Fruit fly (Drosophila melanogaster): ENCODE measurements around the gene rsh.

rsh gene

DNA sequence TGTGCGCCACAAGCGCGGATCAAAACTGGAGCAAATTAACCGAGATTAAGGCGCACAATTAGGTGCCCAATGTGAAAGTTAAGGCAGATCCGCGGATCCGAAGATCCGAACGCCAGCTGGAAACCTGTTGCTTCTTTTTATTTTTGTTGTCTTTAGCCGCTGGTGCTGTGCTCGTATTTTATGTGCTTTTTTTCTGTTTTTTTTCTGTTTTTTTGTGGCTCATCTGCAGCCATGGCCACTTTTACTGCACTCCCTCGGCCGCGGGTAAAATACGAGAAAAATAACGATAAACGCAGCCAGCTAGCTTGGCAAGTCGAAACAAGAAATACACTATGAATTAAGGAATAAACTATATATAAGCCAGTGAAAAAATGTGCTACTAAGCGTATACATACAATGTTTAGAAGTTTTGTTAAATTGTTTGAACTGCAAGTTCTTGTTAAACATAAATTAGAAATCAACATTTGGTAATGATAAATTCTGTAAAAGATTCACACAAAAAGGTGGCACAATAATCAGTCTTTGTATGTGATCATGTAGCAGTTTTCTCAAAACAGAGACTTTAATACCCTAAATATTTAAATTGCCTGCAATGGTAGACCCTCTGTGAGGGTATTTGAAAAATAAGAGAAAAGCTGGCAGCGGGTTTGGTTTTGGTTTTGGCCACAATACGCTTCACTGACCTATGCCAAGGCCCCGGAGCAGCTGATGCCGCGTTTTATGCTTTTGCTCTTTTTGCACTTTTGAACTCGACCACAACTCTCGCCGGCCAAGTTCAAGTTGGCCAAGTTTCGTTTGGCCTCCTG lies 128.2 kb downstream of the rsh start:
- TF ChIP-seq lab (GFP tag; optimal IDR thresholded peaks at IDR 0.05), result no peak
- TF ChIP-seq Jarid2 (GFP tag; optimal IDR thresholded peaks at IDR 0.05), result no peak
- no peak for TF ChIP-seq wdn (GFP tag; IDR thresholded peaks at IDR 0.05)
- no peak for TF ChIP-seq nau (GFP tag; optimal IDR thresholded peaks at IDR 0.05)
- TF ChIP-seq bsh (GFP tag; optimal IDR thresholded peaks at IDR 0.05), result peak in 1 of 2 experiments; percentile 7
- TF ChIP-seq H2.0 (GFP tag; IDR thresholded peaks at IDR 0.05), result no peak
- no peak for TF ChIP-seq Chrac-16 (GFP tag; optimal IDR thresholded peaks at IDR 0.05)
- TF ChIP-seq CG7839 (tag; optimal IDR thresholded peaks at IDR 0.05), result peak; percentile 5
- TF ChIP-seq gem (tag; optimal IDR thresholded peaks at IDR 0.05), result peak; percentile 21
- peak; percentile 66 for TF ChIP-seq sens (GFP tag)
- TF ChIP-seq stwl (tag; optimal IDR thresholded peaks at IDR 0.05), result no peak
- no peak for TF ChIP-seq oc (tag; optimal IDR thresholded peaks at IDR 0.05)
- no peak for TF ChIP-seq Blimp-1 (GFP tag; optimal IDR thresholded peaks at IDR 0.05)
- TF ChIP-seq CG34224 (GFP tag; IDR thresholded peaks at IDR 0.05; ENCODE audit: partially characterized antibody), result no peak
- peak; percentile 49 for TF ChIP-seq CG11504 (tag; optimal IDR thresholded peaks at IDR 0.05)
- no peak for TF ChIP-seq lov (optimal IDR thresholded peaks at IDR 0.05)
- TF ChIP-seq lov (GFP tag; IDR thresholded peaks at IDR 0.05), result no peak
- no peak for TF ChIP-seq Mes4 (GFP tag; optimal IDR thresholded peaks at IDR 0.05)
- TF ChIP-seq Taf1 (GFP tag; IDR thresholded peaks at IDR 0.05), result no peak
- TF ChIP-seq CG8359 (GFP tag; optimal IDR thresholded peaks at IDR 0.05; ENCODE audit: borderline replicate concordance), result no peak
- no peak for TF ChIP-seq CG8290 (GFP tag; optimal IDR thresholded peaks at IDR 0.05)
- no peak for TF ChIP-seq CG8290 (tag; optimal IDR thresholded peaks at IDR 0.05)
- TF ChIP-seq CG17361 (GFP tag; IDR thresholded peaks at IDR 0.05), result peak; percentile 35; the same call in 2 of the 3 replicates
- no peak for TF ChIP-seq CG10543 (GFP tag; optimal IDR thresholded peaks at IDR 0.05)
- peak; percentile 11 for TF ChIP-seq nmo (GFP tag; optimal IDR thresholded peaks at IDR 0.05)
- peak; percentile 36; the same call in 1 of the 2 replicates for TF ChIP-seq CG31441 (GFP tag; IDR thresholded peaks at IDR 0.05)
- no peak for TF ChIP-seq Aef1 (GFP tag; IDR thresholded peaks at IDR 0.05)
- peak in 1 of 2 experiments; percentile 16 for TF ChIP-seq Hr51 (GFP tag; optimal IDR thresholded peaks at IDR 0.05)
- peak; percentile 22 for TF ChIP-seq dmrt99B (tag; optimal IDR thresholded peaks at IDR 0.05)
- TF ChIP-seq pros (GFP tag; optimal IDR thresholded peaks at IDR 0.05), result no peak
- no peak for TF ChIP-seq shn (GFP tag; optimal IDR thresholded peaks at IDR 0.05)
- TF ChIP-seq Med (GFP tag), result peak; percentile 57
- TF ChIP-seq D19A (tag; optimal IDR thresholded peaks at IDR 0.05), result peak; percentile 69
- TF ChIP-seq cwo (GFP tag; optimal IDR thresholded peaks at IDR 0.05), result no peak
- TF ChIP-seq Sox100B (GFP tag; optimal IDR thresholded peaks at IDR 0.05), result peak; percentile 11
- TF ChIP-seq Lim3 (GFP tag; IDR thresholded peaks at IDR 0.05), result no peak
- no peak for TF ChIP-seq rib (GFP tag; IDR thresholded peaks at IDR 0.05)
- no peak for TF ChIP-seq pita (GFP tag; optimal IDR thresholded peaks at IDR 0.05)
- TF ChIP-seq CG5245 (GFP tag; optimal IDR thresholded peaks at IDR 0.05), result no peak
- TF ChIP-seq stc (GFP tag; IDR thresholded peaks at IDR 0.05), result no peak
- TF ChIP-seq Eip74EF (GFP tag; optimal IDR thresholded peaks at IDR 0.05), result peak in 1 of 2 experiments; percentile 14
- TF ChIP-seq fd3F (GFP tag; optimal IDR thresholded peaks at IDR 0.05), result no peak
- TF ChIP-seq nom (GFP tag; optimal IDR thresholded peaks at IDR 0.05), result peak; percentile 92
- peak; percentile 10 for TF ChIP-seq CG2678 (tag; optimal IDR thresholded peaks at IDR 0.05)
- no peak for TF ChIP-seq hb (GFP tag; IDR thresholded peaks at IDR 0.05; ENCODE audit: partially characterized antibody)
- TF ChIP-seq scrt (GFP tag; optimal IDR thresholded peaks at IDR 0.05), result no peak
- TF ChIP-seq slou (GFP tag; optimal IDR thresholded peaks at IDR 0.05), result no peak
- TF ChIP-seq disco-r (GFP tag; optimal IDR thresholded peaks at IDR 0.05), result no peak
